Worm (Caenorhabditis elegans): ENCODE data around the gene sre-47.

ce11 chrII:13958359-13958758 is 26.1 kb downstream of the sre-47 start:
- TF ChIP-seq ama-1 (optimal IDR thresholded peaks at IDR 0.05), result no peak
- no peak for TF ChIP-seq ceh-16 (tag; optimal IDR thresholded peaks at IDR 0.05)
- TF ChIP-seq unc-39 (tag; optimal IDR thresholded peaks at IDR 0.05), result no peak
- TF ChIP-seq unc-62 (GFP tag; optimal IDR thresholded peaks at IDR 0.05), result no peak
- TF ChIP-seq lin-11 (tag; optimal IDR thresholded peaks at IDR 0.05), result no peak
- TF ChIP-seq skn-1 (tag; optimal IDR thresholded peaks at IDR 0.05), result no peak
- TF ChIP-seq R02D3.7 (tag; optimal IDR thresholded peaks at IDR 0.05), result no peak
- TF ChIP-seq lsy-2 (tag; optimal IDR thresholded peaks at IDR 0.05), result peak in 1 of 2 experiments; percentile 11

All from whole organism, L2 larva.